Fruit fly (Drosophila melanogaster) whole organism, embryonic: ENCODE data around the gene CG7149.

ENCODE experiments used
- Bgb ChIP-seq: fragments of 200-800 bp; sonication (Bioruptor generic); IDR thresholded peaks from 2 replicates; pipeline ENCODE4 v1.3.6; 2022; ENCODE audit warnings: missing biosample characterization, missing genetic modification characterization; ENCODE audit not compliant: partially characterized antibody
- CG10979 ChIP-seq: fragments of 200-800 bp; sonication (Bioruptor generic); optimal IDR thresholded peaks from 2 replicates; lab custom pipeline; 2018; ENCODE audit warnings: missing biosample characterization, mild to moderate bottlenecking, missing genetic modification characterization, moderate library complexity
- CG12071 ChIP-seq: fragments of 200-800 bp; sonication (Bioruptor generic); optimal IDR thresholded peaks from 3 replicates; lab custom pipeline; 2018; ENCODE audit warnings: missing biosample characterization, mild to moderate bottlenecking, missing genetic modification characterization
- CG12155 ChIP-seq: fragments of 200-800 bp; sonication (Bioruptor generic); optimal IDR thresholded peaks from 3 replicates; lab custom pipeline; 2016; ENCODE audit warnings: missing biosample characterization, missing genetic modification characterization
- CG12236 ChIP-seq: fragments of 200-800 bp; sonication (Bioruptor generic); optimal IDR thresholded peaks from 2 replicates; lab custom pipeline; 2016; ENCODE audit warnings: missing biosample characterization, missing genetic modification characterization
- CG12744 ChIP-seq: fragments of 200-800 bp; sonication (Bioruptor generic); optimal IDR thresholded peaks from 2 replicates; lab custom pipeline; 2016; ENCODE audit warnings: missing biosample characterization, missing genetic modification characterization
- CG13287 ChIP-seq: fragments of 200-800 bp; sonication (Bioruptor generic); IDR thresholded peaks from 2 replicates; pipeline ENCODE4 v1.3.6; 2022; ENCODE audit warnings: missing biosample characterization, missing genetic modification characterization; ENCODE audit not compliant: partially characterized antibody
- CG13894 ChIP-seq: fragments of 200-800 bp; sonication (Bioruptor generic); optimal IDR thresholded peaks from 3 replicates; lab custom pipeline; 2018; ENCODE audit warnings: missing biosample characterization, mild to moderate bottlenecking, missing genetic modification characterization, moderate library complexity
- CG14014 ChIP-seq: fragments of 200-800 bp; sonication (Bioruptor generic); IDR thresholded peaks from 2 replicates; pipeline ENCODE4 v1.3.6; 2022; ENCODE audit warnings: missing biosample characterization, missing genetic modification characterization
- CG15073 ChIP-seq: fragments of 200-800 bp; sonication (Bioruptor generic); optimal IDR thresholded peaks from 2 replicates; lab custom pipeline; 2016; ENCODE audit warnings: missing biosample characterization, missing genetic modification characterization
- CG1832 ChIP-seq: fragments of 200-800 bp; sonication (Bioruptor generic); optimal IDR thresholded peaks from 2 replicates; lab custom pipeline; 2017; ENCODE audit warnings: missing biosample characterization, mild to moderate bottlenecking, missing genetic modification characterization, inconsistent platforms
- CG31365 ChIP-seq: fragments of 200-800 bp; sonication (Bioruptor generic); optimal IDR thresholded peaks from 2 replicates; lab custom pipeline; 2018; ENCODE audit warnings: missing biosample characterization, mild to moderate bottlenecking, missing genetic modification characterization
- CG34422 ChIP-seq: fragments of 200-800 bp; sonication (Bioruptor generic); IDR thresholded peaks from 3 replicates; pipeline ENCODE4 v1.3.6; 2022; ENCODE audit warnings: missing biosample characterization, missing genetic modification characterization
- CG42726 ChIP-seq: fragments of 200-800 bp; sonication (Bioruptor generic); IDR thresholded peaks from 2 replicates; pipeline ENCODE4 v1.3.6; 2022; ENCODE audit warnings: missing biosample characterization, missing genetic modification characterization; ENCODE audit not compliant: partially characterized antibody
- CG6175 ChIP-seq: fragments of 200-800 bp; sonication (Bioruptor generic); IDR thresholded peaks from 3 replicates; pipeline ENCODE4 v1.3.6; 2022; ENCODE audit warnings: missing biosample characterization, missing genetic modification characterization
- CG6765 ChIP-seq: fragments of 200-800 bp; sonication (Bioruptor generic); optimal IDR thresholded peaks from 3 replicates; lab custom pipeline; 2017; ENCODE audit warnings: missing biosample characterization, mild to moderate bottlenecking, missing genetic modification characterization
- CG7745 ChIP-seq: fragments of 200-800 bp; sonication (Bioruptor generic); optimal IDR thresholded peaks from 2 replicates; lab custom pipeline; 2018; ENCODE audit warnings: missing biosample characterization, mild to moderate bottlenecking, missing genetic modification characterization, moderate library complexity
- CG7928 ChIP-seq: fragments of 200-800 bp; sonication (Bioruptor generic); optimal IDR thresholded peaks from 2 replicates; lab custom pipeline; 2017; ENCODE audit warnings: missing biosample characterization, mild to moderate bottlenecking, missing genetic modification characterization
- CG7963 ChIP-seq: fragments of 200-800 bp; sonication (Bioruptor generic); IDR thresholded peaks from 3 replicates; pipeline ENCODE4 v1.3.6; 2022; ENCODE audit warnings: missing biosample characterization, missing genetic modification characterization; ENCODE audit not compliant: partially characterized antibody
- CG8924 ChIP-seq: fragments of 200-800 bp; optimal IDR thresholded peaks from 3 replicates; lab custom pipeline; 2019; ENCODE audit warnings: missing biosample characterization, mild to moderate bottlenecking, missing genetic modification characterization, moderate library complexity
- CG9932 ChIP-seq: fragments of 200-800 bp; sonication (Bioruptor generic); IDR thresholded peaks from 2 replicates; pipeline ENCODE4 v1.3.6; 2022; ENCODE audit warnings: missing biosample characterization, missing genetic modification characterization
- CHES-1-like ChIP-seq: fragments of 200-800 bp; sonication (Bioruptor generic); optimal IDR thresholded peaks from 2 replicates; lab custom pipeline; 2016; ENCODE audit warnings: missing biosample characterization, missing genetic modification characterization
- Camta ChIP-seq: fragments of 200-800 bp; sonication (Bioruptor generic); optimal IDR thresholded peaks from 2 replicates; lab custom pipeline; 2016; ENCODE audit warnings: missing biosample characterization, missing genetic modification characterization
- D ChIP-seq, 2 experiments: fragments of 200-800 bp in 1 of 2; fragments of >200 bp in 1 of 2; sonication (Bioruptor generic) in 1 of 2; optimal IDR thresholded peaks; 2 replicates in 1 of 2; 3 replicates in 1 of 2; lab custom pipeline; 2017; ENCODE audit warnings: mild to moderate bottlenecking in 1 of 2, missing biosample characterization in 1 of 2, missing genetic modification characterization in 1 of 2, missing genetic modification reagents in 1 of 2
- Deaf1 ChIP-seq: fragments of 200-800 bp; optimal IDR thresholded peaks from 3 replicates; lab custom pipeline; 2019; ENCODE audit warnings: missing biosample characterization, mild to moderate bottlenecking, missing genetic modification characterization, moderate library complexity
- GATAe ChIP-seq: fragments of 200-800 bp; sonication (Bioruptor generic); conservative IDR thresholded peaks from 2 replicates; pipeline ENCODE4 v1.3.6; 2022; ENCODE audit warnings: missing biosample characterization, missing genetic modification characterization
- Hmr ChIP-seq: fragments of 200-800 bp; sonication (Bioruptor generic); optimal IDR thresholded peaks from 3 replicates; lab custom pipeline; 2017; ENCODE audit warnings: mild to moderate bottlenecking, missing biosample characterization, missing genetic modification reagents, missing genetic modification characterization
- Optix ChIP-seq: fragments of 200-800 bp; sonication (Bioruptor generic); IDR thresholded peaks from 3 replicates; pipeline ENCODE4 v1.3.6; 2022; ENCODE audit warnings: missing biosample characterization, missing genetic modification characterization
- Sox102F ChIP-seq: fragments of 200-800 bp; sonication (Bioruptor generic); optimal IDR thresholded peaks from 2 replicates; lab custom pipeline; 2018; ENCODE audit warnings: missing biosample characterization, mild to moderate bottlenecking, missing genetic modification characterization, moderate library complexity
- Xbp1 ChIP-seq: fragments of 200-800 bp; sonication (Bioruptor generic); optimal IDR thresholded peaks from 3 replicates; lab custom pipeline; 2016; ENCODE audit warnings: missing biosample characterization, mild to moderate bottlenecking, missing genetic modification characterization
- amos ChIP-seq: fragments of 200-800 bp; sonication (Bioruptor generic); IDR thresholded peaks from 2 replicates; pipeline ENCODE4 v1.3.6; 2022; ENCODE audit warnings: missing biosample characterization, missing genetic modification characterization; ENCODE audit not compliant: partially characterized antibody
- chinmo ChIP-seq: fragments of 200-800 bp; sonication (Bioruptor generic); IDR thresholded peaks from 4 replicates; pipeline ENCODE4 v1.3.6; 2022; ENCODE audit warnings: missing biosample characterization, missing genetic modification characterization; ENCODE audit not compliant: partially characterized antibody
- gro ChIP-seq: fragments of 200-800 bp; sonication (Bioruptor generic); optimal IDR thresholded peaks from 2 replicates; lab custom pipeline; 2016; ENCODE audit warnings: missing biosample characterization, missing genetic modification characterization
- inv ChIP-seq: fragments of 200-800 bp; sonication (Bioruptor generic); IDR thresholded peaks from 2 replicates; pipeline ENCODE4 v1.3.6; 2022; ENCODE audit warnings: missing biosample characterization, missing genetic modification characterization; ENCODE audit not compliant: partially characterized antibody
- jigr1 ChIP-seq: fragments of 200-800 bp; sonication (Bioruptor generic); IDR thresholded peaks from 3 replicates; pipeline ENCODE4 v1.3.6; 2022; ENCODE audit warnings: missing biosample characterization, missing genetic modification characterization
- kah ChIP-seq: fragments of 200-800 bp; sonication (Bioruptor generic); optimal IDR thresholded peaks from 2 replicates; lab custom pipeline; 2018; ENCODE audit warnings: missing biosample characterization, mild to moderate bottlenecking, missing genetic modification characterization
- knrl ChIP-seq: fragments of 200-800 bp; sonication (Bioruptor generic); IDR thresholded peaks from 3 replicates; pipeline ENCODE4 v1.3.6; 2022; ENCODE audit warnings: missing biosample characterization, missing genetic modification characterization; ENCODE audit not compliant: partially characterized antibody
- maf-S ChIP-seq: fragments of 200-800 bp; sonication (Bioruptor generic); optimal IDR thresholded peaks from 2 replicates; lab custom pipeline; 2016; ENCODE audit warnings: missing biosample characterization, missing genetic modification characterization
- nerfin-2 ChIP-seq: fragments of 200-800 bp; sonication (Bioruptor generic); IDR thresholded peaks from 2 replicates; pipeline ENCODE4 v1.3.6; 2022; ENCODE audit warnings: missing biosample characterization, missing genetic modification characterization; ENCODE audit not compliant: partially characterized antibody
- pzg ChIP-seq: fragments of 200-800 bp; sonication (Bioruptor generic); optimal IDR thresholded peaks from 3 replicates; lab custom pipeline; 2018; ENCODE audit warnings: missing biosample characterization, mild to moderate bottlenecking, missing genetic modification characterization, moderate library complexity
- salm ChIP-seq: fragments of 200-800 bp; sonication (Bioruptor generic); optimal IDR thresholded peaks from 2 replicates; lab custom pipeline; 2018; ENCODE audit warnings: missing biosample characterization, mild to moderate bottlenecking, missing genetic modification characterization
- scrt ChIP-seq: fragments of 200-800 bp; sonication (Bioruptor generic); optimal IDR thresholded peaks from 2 replicates; lab custom pipeline; 2018; ENCODE audit warnings: missing biosample characterization, mild to moderate bottlenecking, missing genetic modification characterization, moderate library complexity
- so ChIP-seq: fragments of 200-800 bp; sonication (Bioruptor generic); IDR thresholded peaks from 3 replicates; pipeline ENCODE4 v1.3.6; 2022; ENCODE audit warnings: missing biosample characterization, missing genetic modification characterization
- stc ChIP-seq: fragments of 200-800 bp; sonication (Bioruptor generic); IDR thresholded peaks from 2 replicates; pipeline ENCODE4 v1.3.6; 2022; ENCODE audit warnings: missing biosample characterization, missing genetic modification characterization
- trh ChIP-seq: fragments of 200-800 bp; sonication (Bioruptor generic); optimal IDR thresholded peaks from 2 replicates; lab custom pipeline; 2016; ENCODE audit warnings: missing biosample characterization, missing genetic modification characterization
- ttk ChIP-seq: fragments of 200-800 bp; sonication (Bioruptor generic); IDR thresholded peaks from 2 replicates; pipeline ENCODE4 v2.1.2; 2022; ENCODE audit warnings: missing biosample characterization, missing genetic modification characterization
- unpg ChIP-seq: fragments of 200-800 bp; sonication (Bioruptor generic); optimal IDR thresholded peaks from 3 replicates; lab custom pipeline; 2018; ENCODE audit warnings: missing biosample characterization, mild to moderate bottlenecking, missing genetic modification characterization, moderate library complexity
- vnd ChIP-seq: fragments of 200-800 bp; sonication (Bioruptor generic); IDR thresholded peaks from 3 replicates; pipeline ENCODE4 v1.3.6; 2022; ENCODE audit warnings: missing biosample characterization, missing genetic modification characterization; ENCODE audit not compliant: partially characterized antibody
- zfh2 ChIP-seq: fragments of 200-800 bp; sonication (Bioruptor generic); optimal IDR thresholded peaks from 2 replicates; lab custom pipeline; 2016; ENCODE audit warnings: missing biosample characterization, missing genetic modification characterization

CG7149 gene

DNA sequence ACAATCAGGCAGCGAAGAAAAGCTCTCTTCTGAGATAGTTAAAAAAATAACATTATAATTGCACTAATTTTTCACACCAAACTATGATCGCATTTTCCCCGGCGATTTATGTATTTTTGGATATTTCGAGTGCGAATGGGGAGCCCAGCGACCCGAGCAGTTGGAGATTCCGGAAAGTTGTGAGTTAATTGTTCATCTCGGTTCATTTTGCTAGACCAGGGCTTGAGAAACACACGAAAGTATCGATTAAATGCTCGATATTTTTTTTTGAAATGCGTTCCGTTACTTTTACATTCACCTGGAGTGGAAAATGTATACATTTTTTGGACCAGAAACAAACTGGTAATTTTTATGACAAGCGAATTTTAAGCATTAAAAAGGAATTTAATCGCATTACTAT lies 20.2 kb upstream of the CG7149 start, which contains the start of gene Cdc14 (continued):
- TF ChIP-seq CG9932 (GFP tag; lab: Robert Waterston, UW), result peak; percentile 35; the same call in 1 of the 2 replicates
- peak; percentile 54 for TF ChIP-seq nerfin-2 (GFP tag; lab: Robert Waterston, UW)
- peak; percentile 16 for TF ChIP-seq CG8924 (tag; lab: Kevin White, UChicago)
- TF ChIP-seq CG12236 (GFP tag; lab: Kevin White, UChicago), result peak; percentile 57
- no peak for TF ChIP-seq Optix (GFP tag; lab: Robert Waterston, UW)
- peak; percentile 23 for TF ChIP-seq gro (GFP tag; lab: Kevin White, UChicago)
- peak; percentile 42; the same call in 2 of the 3 replicates for TF ChIP-seq CG7963 (GFP tag; lab: Robert Waterston, UW)
- peak; percentile 19 for TF ChIP-seq Deaf1 (tag; lab: Kevin White, UChicago)
- TF ChIP-seq CG6175 (GFP tag; lab: Robert Waterston, UW), result no peak
- TF ChIP-seq vnd (GFP tag; lab: Robert Waterston, UW), result 0 out of 3 replicates have a peak, but pooled peaks have one; percentile 34
- TF ChIP-seq pzg, result peak; percentile 60
- peak; percentile 21 for TF ChIP-seq CG12071
- TF ChIP-seq knrl (GFP tag; lab: Robert Waterston, UW), result peak; percentile 55; the same call in 2 of the 3 replicates
- TF ChIP-seq salm (tag; lab: Kevin White, UChicago), result no peak
- TF ChIP-seq CG7928 (GFP tag; lab: Kevin White, UChicago), result peak; percentile 92
- peak; percentile 53; the same call in 1 of the 2 replicates for TF ChIP-seq CG42726 (GFP tag; lab: Robert Waterston, UW)
- peak; percentile 77; the same call in 2 of the 4 replicates for TF ChIP-seq chinmo
- TF ChIP-seq so (GFP tag; lab: Robert Waterston, UW), result peak; percentile 59; the same call in 2 of the 3 replicates
- TF ChIP-seq CG6765 (GFP tag; lab: Kevin White, UChicago), result peak; percentile 25
- TF ChIP-seq amos (GFP tag; lab: Robert Waterston, UW), result peak; percentile 74; the same call in 1 of the 2 replicates
- no peak for TF ChIP-seq CG1832
- TF ChIP-seq Xbp1, result no peak
- peak; percentile 17; the same call in 1 of the 2 replicates for TF ChIP-seq inv (GFP tag; lab: Robert Waterston, UW)
- no peak for TF ChIP-seq CG12744 (GFP tag; lab: Kevin White, UChicago)
- peak; percentile 67 for TF ChIP-seq CG13287 (GFP tag; lab: Robert Waterston, UW)
- TF ChIP-seq unpg (GFP tag; lab: Kevin White, UChicago), result peak; percentile 30
- TF ChIP-seq D (optimal IDR thresholded peaks at IDR 0.05; lab: Kevin White, UChicago), result no peak
- TF ChIP-seq D (GFP tag; optimal IDR thresholded peaks at IDR 0.05; lab: Kevin White, UChicago), result no peak
- TF ChIP-seq CG34422 (GFP tag; lab: Robert Waterston, UW), result peak; percentile 47; the same call in 1 of the 3 replicates
- peak; percentile 30 for TF ChIP-seq scrt (GFP tag; lab: Kevin White, UChicago)
- TF ChIP-seq stc (GFP tag; lab: Robert Waterston, UW), result peak; percentile 46; the same call in 1 of the 2 replicates

DNA sequence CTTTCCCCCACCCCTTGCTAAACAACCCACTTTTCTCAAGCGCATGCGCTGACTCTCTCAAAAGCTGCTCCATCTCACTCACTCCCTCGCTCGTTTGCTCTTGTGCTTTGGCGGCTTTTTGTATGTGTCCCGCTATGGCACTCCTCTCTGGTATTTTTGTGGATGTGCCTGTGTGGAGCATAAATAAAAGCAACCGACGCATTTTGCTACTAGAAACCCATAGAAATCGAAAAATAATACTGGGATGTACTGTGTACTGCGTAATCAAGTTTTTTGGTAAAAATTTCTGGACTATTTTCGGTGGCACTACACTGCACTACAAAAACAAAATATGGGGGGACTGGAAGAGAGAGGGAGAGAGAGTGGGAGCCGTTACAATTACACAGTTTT lies 19.3 kb upstream of the CG7149 start:
- no peak for TF ChIP-seq CHES-1-like (GFP tag; lab: Kevin White, UChicago)
- no peak for TF ChIP-seq Sox102F (GFP tag; lab: Kevin White, UChicago)
- peak; percentile 61; the same call in 1 of the 2 replicates for TF ChIP-seq Bgb (GFP tag; lab: Robert Waterston, UW)
- peak; percentile 57 for TF ChIP-seq Hmr (GFP tag; lab: Kevin White, UChicago)
- TF ChIP-seq Camta (GFP tag; lab: Kevin White, UChicago), result no peak
- no peak for TF ChIP-seq zfh2 (GFP tag; lab: Kevin White, UChicago)
- TF ChIP-seq CG6765 (GFP tag; lab: Kevin White, UChicago), result no peak
- TF ChIP-seq ttk (GFP tag; lab: Robert Waterston, UW), result no peak
- no peak for TF ChIP-seq CG7745 (tag; lab: Kevin White, UChicago)
- peak; percentile 61 for TF ChIP-seq CG13894
- TF ChIP-seq GATAe, result no peak
- no peak for TF ChIP-seq CG12155 (GFP tag; lab: Kevin White, UChicago)
- peak; percentile 19; the same call in 1 of the 2 replicates for TF ChIP-seq CG14014
- TF ChIP-seq maf-S (GFP tag; lab: Kevin White, UChicago), result no peak
- TF ChIP-seq CG31365 (tag; lab: Kevin White, UChicago), result no peak
- TF ChIP-seq CG10979, result no peak
- no peak for TF ChIP-seq CG15073
- TF ChIP-seq trh (GFP tag; lab: Kevin White, UChicago), result no peak
- no peak for TF ChIP-seq kah (GFP tag; lab: Kevin White, UChicago)
- no peak for TF ChIP-seq jigr1
